Worm (Caenorhabditis elegans): ENCODE results near the gene fbxa-3.

ce11 chrII:1787208-1787607 is 33.5 kb downstream of the fbxa-3 start:
- TF ChIP-seq jun-1 (tag; optimal IDR thresholded peaks at IDR 0.05): no peak
- TF ChIP-seq ztf-4 (tag; optimal IDR thresholded peaks at IDR 0.05): no peak
- TF ChIP-seq blmp-1 (tag; optimal IDR thresholded peaks at IDR 0.05): no peak
- TF ChIP-seq rnt-1 (tag; optimal IDR thresholded peaks at IDR 0.05): no peak
- no peak for TF ChIP-seq lir-3 (tag; optimal IDR thresholded peaks at IDR 0.05; ENCODE audit: poor library complexity)
- no peak for TF ChIP-seq nhr-19 (GFP tag; conservative IDR thresholded peaks at IDR 0.05)
- TF ChIP-seq nhr-47 (tag; optimal IDR thresholded peaks at IDR 0.05): no peak
- TF ChIP-seq ceh-82 (tag; optimal IDR thresholded peaks at IDR 0.05): no peak
- no peak for TF ChIP-seq ztf-11 (tag; optimal IDR thresholded peaks at IDR 0.05)
- TF ChIP-seq elt-3 (tag; optimal IDR thresholded peaks at IDR 0.05): no peak

All from whole organism, L1 larva.